Fruit fly (Drosophila melanogaster) whole organism, pupa: Measurements from ENCODE around the gene CG7453.

Experiments used
- CG10348 ChIP-seq: fragments of 200-800 bp; sonication (Bioruptor generic); IDR thresholded peaks from 2 replicates; pipeline ENCODE4 v1.3.6; 2022; ENCODE audit warnings: missing biosample characterization, missing genetic modification characterization
- CG12605 ChIP-seq: fragments of 200-800 bp; sonication (Bioruptor generic); IDR thresholded peaks from 2 replicates; pipeline ENCODE4 v1.3.6; 2022; ENCODE audit warnings: missing biosample characterization, missing genetic modification characterization
- CG13204 ChIP-seq: fragments of 200-800 bp; sonication (Bioruptor generic); optimal IDR thresholded peaks from 2 replicates; lab custom pipeline; 2018; ENCODE audit warnings: missing biosample characterization, mild to moderate bottlenecking, missing genetic modification characterization, moderate library complexity
- CG14655 ChIP-seq: fragments of 200-800 bp; sonication (Bioruptor generic); optimal IDR thresholded peaks from 3 replicates; lab custom pipeline; 2017; ENCODE audit warnings: mild to moderate bottlenecking, missing biosample characterization, missing genetic modification reagents, missing genetic modification characterization
- CG15710 ChIP-seq: fragments of 200-800 bp; sonication (Bioruptor generic); optimal IDR thresholded peaks from 2 replicates; lab custom pipeline; 2018; ENCODE audit warnings: missing biosample characterization, mild to moderate bottlenecking, missing genetic modification characterization, moderate library complexity
- CG17806 ChIP-seq: fragments of 200-800 bp; sonication (Bioruptor generic); optimal IDR thresholded peaks from 2 replicates; lab custom pipeline; 2018; ENCODE audit warnings: missing biosample characterization, mild to moderate bottlenecking, missing genetic modification characterization, moderate library complexity
- CG32121 ChIP-seq: fragments of 200-800 bp; sonication (Bioruptor generic); IDR thresholded peaks from 2 replicates; pipeline ENCODE4 v1.3.6; 2022; ENCODE audit warnings: missing biosample characterization, missing genetic modification characterization
- CG34367 ChIP-seq: fragments of 200-800 bp; sonication (Bioruptor generic); optimal IDR thresholded peaks from 2 replicates; lab custom pipeline; 2018; ENCODE audit warnings: missing biosample characterization, mild to moderate bottlenecking, missing genetic modification characterization
- CG4496 ChIP-seq: fragments of 200-800 bp; sonication (Bioruptor generic); IDR thresholded peaks from 3 replicates; pipeline ENCODE4 v1.3.6; 2022; ENCODE audit warnings: missing biosample characterization, missing genetic modification characterization
- CG8159 ChIP-seq: fragments of 200-800 bp; sonication (Bioruptor generic); optimal IDR thresholded peaks from 3 replicates; lab custom pipeline; 2018; ENCODE audit warnings: missing biosample characterization, mild to moderate bottlenecking, missing genetic modification characterization, moderate library complexity
- CG8301 ChIP-seq: fragments of 200-800 bp; sonication (Bioruptor generic); optimal IDR thresholded peaks from 2 replicates; lab custom pipeline; 2018; ENCODE audit warnings: missing biosample characterization, mild to moderate bottlenecking, missing genetic modification characterization
- CG9948 ChIP-seq: fragments of 200-800 bp; sonication (Bioruptor generic); optimal IDR thresholded peaks from 2 replicates; lab custom pipeline; 2018; ENCODE audit warnings: missing biosample characterization, mild to moderate bottlenecking, missing genetic modification characterization, moderate library complexity
- D1 ChIP-seq: fragments of 200-800 bp; sonication (Bioruptor generic); optimal IDR thresholded peaks from 2 replicates; lab custom pipeline; 2018; ENCODE audit warnings: missing biosample characterization, mild to moderate bottlenecking, missing genetic modification characterization, moderate library complexity
- EcR ChIP-seq: fragments of 200-800 bp; sonication (Bioruptor generic); optimal IDR thresholded peaks from 3 replicates; lab custom pipeline; 2019; ENCODE audit warnings: missing biosample characterization, missing genetic modification characterization, mild to moderate bottlenecking, moderate library complexity, missing genetic modification reagents
- Ets98B ChIP-seq: fragments of 200-800 bp; sonication (Bioruptor generic); IDR thresholded peaks from 2 replicates; pipeline ENCODE4 v1.3.6; 2022; ENCODE audit warnings: missing biosample characterization, missing genetic modification characterization
- Pif1A ChIP-seq: fragments of 200-800 bp; sonication (Bioruptor generic); optimal IDR thresholded peaks from 3 replicates; lab custom pipeline; 2016; ENCODE audit warnings: missing biosample characterization, missing genetic modification characterization
- Pif1B ChIP-seq: fragments of 200-800 bp; sonication (Bioruptor generic); optimal IDR thresholded peaks from 3 replicates; lab custom pipeline; 2016; ENCODE audit warnings: missing biosample characterization, missing genetic modification characterization
- Snoo ChIP-seq: fragments of 200-800 bp; sonication (Bioruptor generic); optimal IDR thresholded peaks from 3 replicates; lab custom pipeline; 2017; ENCODE audit warnings: missing biosample characterization, mild to moderate bottlenecking, missing genetic modification characterization, inconsistent platforms
- fd96Ca ChIP-seq: fragments of 200-800 bp; sonication (Bioruptor generic); IDR thresholded peaks from 3 replicates; pipeline ENCODE4 v1.3.6; 2022; ENCODE audit warnings: missing biosample characterization, missing genetic modification characterization
- gl ChIP-seq: fragments of 200-800 bp; sonication (Bioruptor generic); optimal IDR thresholded peaks from 2 replicates; lab custom pipeline; 2018; ENCODE audit warnings: missing biosample characterization, mild to moderate bottlenecking, missing genetic modification characterization
- rn ChIP-seq: fragments of 200-800 bp; sonication (Bioruptor generic); IDR thresholded peaks from 2 replicates; pipeline ENCODE4 v1.3.6; 2022; ENCODE audit warnings: missing biosample characterization, missing genetic modification characterization

Gene CG7453

DNA sequence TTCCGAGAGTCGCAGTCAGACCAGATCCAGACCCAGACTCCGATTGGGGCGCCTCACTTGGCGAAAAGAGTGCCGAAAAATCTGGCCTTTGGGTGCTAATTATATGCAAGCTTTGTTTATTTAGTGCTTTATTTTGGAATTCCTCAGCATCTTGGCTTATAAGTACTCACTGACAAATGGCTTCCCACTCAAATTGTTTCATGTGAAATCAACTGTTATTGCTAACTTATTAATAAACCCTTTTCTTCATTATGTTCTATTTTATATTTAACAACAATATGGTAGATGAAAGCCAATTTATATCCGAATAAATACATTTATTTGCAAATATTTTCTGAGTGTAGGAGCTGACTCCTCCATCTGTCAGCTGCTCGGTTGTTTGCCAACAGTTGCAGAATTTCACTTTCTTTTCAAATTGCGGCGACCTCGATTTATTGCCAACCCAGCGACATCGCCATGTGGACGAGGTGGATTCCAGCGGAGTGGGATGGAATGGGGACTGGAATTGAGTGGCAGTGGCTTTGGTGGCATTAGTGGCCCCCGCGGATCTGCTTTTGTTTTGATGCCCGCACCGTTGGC is 50.0 kb downstream of the CG7453 start:
- TF ChIP-seq D1 (tag; lab: Kevin White, UChicago) (peak; percentile 45), CG14655 (peak; percentile 79), CG4496 (no peak), CG8301 (tag; lab: Kevin White, UChicago) (peak; percentile 82), Pif1B (peak; percentile 54), gl (tag; lab: Kevin White, UChicago) (no peak), CG32121 (GFP tag; lab: Robert Waterston, UW) (no peak), CG13204 (GFP tag; lab: Kevin White, UChicago) (no peak), fd96Ca (0 out of 3 replicates have a peak, but pooled peaks have one; percentile 31), Snoo (tag; lab: Kevin White, UChicago) (no peak), Ets98B (GFP tag; lab: Robert Waterston, UW) (peak; percentile 42; the same call in 1 of the 2 replicates), rn (GFP tag; lab: Robert Waterston, UW) (no peak), CG10348 (GFP tag; lab: Robert Waterston, UW) (no peak), Pif1A (GFP tag; lab: Kevin White, UChicago) (peak; percentile 74), CG8159 (tag; lab: Kevin White, UChicago) (peak; percentile 66), EcR (GFP tag; lab: Kevin White, UChicago) (no peak), CG34367 (tag; lab: Kevin White, UChicago) (peak; percentile 20), CG9948 (no peak), CG17806 (tag; lab: Kevin White, UChicago) (peak; percentile 51), CG15710 (peak; percentile 49), CG12605 (GFP tag; lab: Robert Waterston, UW) (0 out of 2 replicates have a peak, but pooled peaks have one; percentile 11)
